Worm (Caenorhabditis elegans): ENCODE data around the gene ltd-1.

ltd-1 gene

DNA sequence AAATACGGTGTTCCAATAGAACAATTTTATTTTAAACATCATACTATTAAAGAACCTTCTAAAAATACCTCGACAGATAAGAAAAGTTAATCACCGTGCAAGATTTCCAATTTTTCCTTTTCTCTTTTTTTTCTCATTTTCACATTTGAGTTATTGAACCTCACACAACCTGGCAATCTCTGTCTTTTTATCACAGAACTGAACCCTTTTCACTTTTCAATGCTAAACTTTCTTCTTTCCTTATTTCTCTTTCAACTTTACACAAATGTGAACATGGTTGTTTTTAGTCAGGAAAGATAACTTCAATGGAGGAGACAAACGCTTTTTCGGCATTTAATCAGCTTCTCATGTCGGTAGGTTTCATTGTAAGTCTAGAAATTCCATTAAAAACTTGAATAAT lies 39.7 kb downstream of the ltd-1 start, which contains the start of gene T05H10.4:
Gene T05H10.4, plus strand, starts transcription at position 301 of the 400 bp plus-strand sequence.
- no peak for TF ChIP-seq ahr-1 (tag; optimal IDR thresholded peaks at IDR 0.05)

DNA sequence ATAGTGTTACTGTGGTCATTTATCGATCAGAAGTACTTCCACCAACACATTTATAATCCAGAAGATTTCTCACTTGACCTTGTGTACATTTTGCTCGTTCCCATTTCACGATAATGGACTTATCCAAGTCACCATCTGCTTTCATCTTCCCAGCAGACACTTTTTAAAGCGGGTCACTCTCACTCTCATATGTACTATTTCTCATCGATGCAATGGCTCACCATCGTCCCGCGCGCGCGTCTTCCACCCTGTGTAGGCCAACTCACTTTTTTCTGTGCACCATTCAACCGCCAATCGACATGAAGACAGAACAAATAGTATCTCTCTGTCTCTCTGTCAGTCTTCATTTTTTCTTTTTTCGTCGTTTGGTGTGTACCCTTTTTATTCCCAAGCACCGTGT lies 40.4 kb downstream of the ltd-1 start:
- TF ChIP-seq tbx-7 (tag; optimal IDR thresholded peaks at IDR 0.05) (no peak), ceh-2 (tag; optimal IDR thresholded peaks at IDR 0.05) (no peak), hlh-15 (tag; optimal IDR thresholded peaks at IDR 0.05) (no peak), ceh-30 (tag; optimal IDR thresholded peaks at IDR 0.05) (no peak), tbx-2 (tag; optimal IDR thresholded peaks at IDR 0.05) (no peak), ceh-6 (GFP tag; optimal IDR thresholded peaks at IDR 0.05) (no peak), ama-1 (optimal IDR thresholded peaks at IDR 0.05) (no peak), unc-86 (tag; optimal IDR thresholded peaks at IDR 0.05) (no peak), unc-55 (GFP tag; optimal IDR thresholded peaks at IDR 0.05) (no peak), dmd-4 (tag; optimal IDR thresholded peaks at IDR 0.05; ENCODE audit: borderline replicate concordance) (no peak)

DNA sequence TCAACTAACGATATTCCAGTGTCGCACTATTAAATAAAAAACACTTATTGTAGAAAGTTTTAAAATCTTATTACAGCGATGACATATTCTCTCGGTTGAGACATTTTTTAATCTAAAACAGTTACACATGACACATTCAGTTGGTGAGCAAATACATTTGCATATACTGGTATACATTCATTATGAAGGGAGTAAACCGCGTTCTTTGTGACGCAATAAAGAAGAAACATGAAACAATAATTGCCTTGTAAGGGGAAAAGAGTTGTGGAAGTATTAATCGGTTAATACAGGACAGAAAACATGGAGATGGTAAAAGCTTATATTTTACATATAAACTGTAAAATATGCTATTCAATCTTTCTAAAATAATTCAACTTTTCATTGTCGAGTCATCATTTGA lies 41.2 kb downstream of the ltd-1 start:
- no peak for TF ChIP-seq C08G9.2 (tag; optimal IDR thresholded peaks at IDR 0.05)
- no peak for TF ChIP-seq hlh-13 (GFP tag; optimal IDR thresholded peaks at IDR 0.05)
- no peak for TF ChIP-seq unc-86 (tag; optimal IDR thresholded peaks at IDR 0.05)
- TF ChIP-seq C38D4.7 (GFP tag; optimal IDR thresholded peaks at IDR 0.05), result no peak
- TF ChIP-seq pag-3 (tag; optimal IDR thresholded peaks at IDR 0.05; ENCODE audit: borderline replicate concordance), result no peak
- no peak for TF ChIP-seq nhr-11 (tag; optimal IDR thresholded peaks at IDR 0.05)
- no peak for TF ChIP-seq elt-2 (tag; optimal IDR thresholded peaks at IDR 0.05)
- TF ChIP-seq nfya-1 (tag; optimal IDR thresholded peaks at IDR 0.05), result no peak
- no peak for TF ChIP-seq pha-2 (tag; optimal IDR thresholded peaks at IDR 0.05)

DNA sequence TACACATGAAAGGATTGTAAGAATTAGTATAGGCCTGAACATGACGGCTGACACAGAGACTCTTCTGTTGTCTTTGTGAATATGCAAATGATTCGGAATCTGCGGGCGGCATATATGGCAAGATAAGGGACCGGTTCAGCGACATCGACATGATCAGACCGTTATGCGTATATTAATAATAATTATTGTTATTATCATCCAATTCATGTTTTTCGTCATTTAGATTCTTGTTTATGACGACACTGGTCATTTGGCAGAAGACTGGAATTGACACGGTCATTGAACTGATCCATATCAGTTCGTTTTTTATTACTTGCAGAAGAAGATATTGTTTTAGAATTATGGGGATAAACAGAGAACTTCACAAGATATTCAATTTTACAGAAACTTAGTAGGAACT lies 42.1 kb downstream of the ltd-1 start, which contains the start of gene mtre-1:
Gene mtre-1, minus strand, starts transcription at position 101 of the 400 bp plus-strand sequence.
- no peak for TF ChIP-seq ceh-24 (tag; optimal IDR thresholded peaks at IDR 0.05)
- TF ChIP-seq K09A11.1 (tag; optimal IDR thresholded peaks at IDR 0.05; ENCODE audit: insufficient read depth), result no peak
- TF ChIP-seq C38D4.7 (GFP tag; optimal IDR thresholded peaks at IDR 0.05), result no peak
- no peak for TF ChIP-seq ceh-19 (GFP tag; optimal IDR thresholded peaks at IDR 0.05)
- no peak for TF ChIP-seq zip-5 (tag; optimal IDR thresholded peaks at IDR 0.05)
- TF ChIP-seq fax-1 (tag; optimal IDR thresholded peaks at IDR 0.05), result no peak

DNA sequence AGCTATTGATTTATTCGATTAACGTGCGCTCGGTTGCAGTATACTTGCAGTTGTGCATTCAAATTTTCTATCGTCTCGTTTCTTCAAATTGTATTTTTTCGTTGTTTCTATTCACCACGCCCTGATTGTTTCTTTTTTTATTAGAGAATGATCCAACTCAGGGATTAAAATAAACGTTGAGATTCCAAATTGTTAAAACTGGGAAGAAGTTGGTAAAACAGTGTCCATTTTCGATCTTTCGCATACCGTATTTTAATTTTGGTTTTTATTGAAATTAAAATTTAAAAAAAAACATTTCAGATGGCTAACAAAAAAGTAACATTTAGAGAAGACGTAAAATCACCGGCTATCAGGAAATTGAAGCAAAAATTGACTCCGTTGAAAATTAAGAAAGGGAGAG lies 45.3 kb downstream of the ltd-1 start, which contains the start of gene apn-1:
Gene apn-1, plus strand, starts transcription at position 301 of the 400 bp plus-strand sequence.
- TF ChIP-seq pha-2 (tag; optimal IDR thresholded peaks at IDR 0.05) (no peak), unc-86 (tag; optimal IDR thresholded peaks at IDR 0.05) (no peak), ama-1 (optimal IDR thresholded peaks at IDR 0.05) (no peak), ttx-3 (tag; optimal IDR thresholded peaks at IDR 0.05) (no peak), ceh-9 (tag; optimal IDR thresholded peaks at IDR 0.05) (no peak), sdc-2 (tag; optimal IDR thresholded peaks at IDR 0.05) (no peak), F13H6.1 (tag; optimal IDR thresholded peaks at IDR 0.05) (no peak), pax-1 (tag; optimal IDR thresholded peaks at IDR 0.05) (no peak)

DNA sequence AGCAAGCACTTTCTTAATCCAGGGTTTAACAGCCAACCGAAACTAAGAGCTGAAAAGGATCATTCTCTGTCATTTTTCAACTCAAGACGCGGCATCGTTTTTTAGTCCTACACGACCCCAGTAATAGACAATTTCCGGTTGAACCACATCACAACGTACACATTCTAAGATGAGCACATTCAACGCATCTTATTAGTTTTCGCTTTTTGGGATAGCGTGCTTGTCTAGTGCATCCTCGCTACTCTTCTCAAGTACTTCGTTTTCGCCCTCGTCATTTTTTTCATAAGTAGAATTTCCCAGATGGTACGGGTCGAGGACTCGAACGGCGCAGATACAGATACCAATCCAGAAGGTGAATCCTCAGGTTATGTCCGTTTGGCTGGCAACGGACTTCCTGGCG lies 50.3 kb downstream of the ltd-1 start, which contains the start of gene T05H10.1:
Gene T05H10.1, plus strand, starts transcription at position 301 of the 400 bp plus-strand sequence.
- TF ChIP-seq tbx-2 (tag; optimal IDR thresholded peaks at IDR 0.05) (no peak), ama-1 (optimal IDR thresholded peaks at IDR 0.05) (no peak)

DNA sequence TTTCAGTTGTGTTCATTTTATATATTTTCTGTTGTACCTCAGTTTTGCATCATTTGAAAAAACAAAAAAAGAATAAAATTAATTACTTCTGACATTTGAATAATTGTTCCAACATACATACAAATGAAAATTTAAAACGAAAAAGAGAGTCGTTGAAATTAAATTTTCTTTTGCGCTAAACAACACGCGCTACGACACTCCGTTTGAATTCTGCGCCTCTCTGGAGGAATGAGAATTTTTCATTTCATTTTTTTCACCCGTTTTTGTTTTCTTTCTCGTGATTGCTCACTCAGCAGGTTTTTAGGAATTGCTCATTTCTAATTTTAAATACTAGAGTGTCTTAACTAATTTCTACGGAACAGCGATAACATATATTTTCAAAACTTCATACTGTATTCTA lies 50.9 kb downstream of the ltd-1 start:
- TF ChIP-seq ceh-9 (tag; optimal IDR thresholded peaks at IDR 0.05), result no peak
- no peak for TF ChIP-seq rnt-1 (tag; optimal IDR thresholded peaks at IDR 0.05)
- no peak for TF ChIP-seq fax-1 (tag; optimal IDR thresholded peaks at IDR 0.05)
- no peak for TF ChIP-seq lin-11 (tag; optimal IDR thresholded peaks at IDR 0.05)
- TF ChIP-seq che-1 (tag; optimal IDR thresholded peaks at IDR 0.05), result no peak
- TF ChIP-seq ceh-30 (tag; optimal IDR thresholded peaks at IDR 0.05), result no peak
- peak; percentile 80 for TF ChIP-seq unc-42 (tag; optimal IDR thresholded peaks at IDR 0.05)
- TF ChIP-seq elt-2 (tag; optimal IDR thresholded peaks at IDR 0.05), result no peak
